Worm (Caenorhabditis elegans): ENCODE results near the gene srt-52.

srt-52 gene

ce11 chrV:6271-6670, 49.6 kb downstream of the srt-52 start:
- TF ChIP-seq ama-1 (optimal IDR thresholded peaks at IDR 0.05) (peak; percentile 63), unc-62 (GFP tag; optimal IDR thresholded peaks at IDR 0.05) (no peak)

- TF ChIP-seq jun-1 (tag; optimal IDR thresholded peaks at IDR 0.05) (no peak), unc-39 (tag; optimal IDR thresholded peaks at IDR 0.05) (no peak), mdl-1 (tag; optimal IDR thresholded peaks at IDR 0.05) (no peak), elt-3 (tag; optimal IDR thresholded peaks at IDR 0.05) (no peak), nfya-1 (tag; optimal IDR thresholded peaks at IDR 0.05; ENCODE audit: insufficient read depth) (no peak), hmg-11 (tag; optimal IDR thresholded peaks at IDR 0.05) (no peak), daf-12 (tag; optimal IDR thresholded peaks at IDR 0.05) (no peak), pha-4 (tag; optimal IDR thresholded peaks at IDR 0.05) (no peak), ztf-11 (tag; optimal IDR thresholded peaks at IDR 0.05) (no peak), lin-39 (tag; optimal IDR thresholded peaks at IDR 0.05) (no peak), lin-15B (tag; optimal IDR thresholded peaks at IDR 0.05) (no peak), eor-1 (tag; optimal IDR thresholded peaks at IDR 0.05) (no peak)
Measured at ce11 chrV:1335-1734, 54.5 kb downstream of the srt-52 start, which contains the start of gene idpp-2. Gene idpp-2, plus strand, starts transcription at chrV:1635.

Data from whole organism, L3 larva.